Fruit fly (Drosophila melanogaster): ENCODE data around the gene Gba1b.

The Gba1b gene

dm6 chr3R:23734573-23735404, 30.2 kb downstream of the Gba1b start:
- TF ChIP-seq usp (GFP tag; optimal IDR thresholded peaks at IDR 0.05) = no peak
- TF ChIP-seq pan (optimal IDR thresholded peaks at IDR 0.05) = no peak
- no peak for TF ChIP-seq Dll (optimal IDR thresholded peaks at IDR 0.05)
- TF ChIP-seq EcR (GFP tag; optimal IDR thresholded peaks at IDR 0.05) = no peak
- TF ChIP-seq CG8478 (optimal IDR thresholded peaks at IDR 0.05) = no peak
- TF ChIP-seq psq (optimal IDR thresholded peaks at IDR 0.05) = no peak

DNA sequence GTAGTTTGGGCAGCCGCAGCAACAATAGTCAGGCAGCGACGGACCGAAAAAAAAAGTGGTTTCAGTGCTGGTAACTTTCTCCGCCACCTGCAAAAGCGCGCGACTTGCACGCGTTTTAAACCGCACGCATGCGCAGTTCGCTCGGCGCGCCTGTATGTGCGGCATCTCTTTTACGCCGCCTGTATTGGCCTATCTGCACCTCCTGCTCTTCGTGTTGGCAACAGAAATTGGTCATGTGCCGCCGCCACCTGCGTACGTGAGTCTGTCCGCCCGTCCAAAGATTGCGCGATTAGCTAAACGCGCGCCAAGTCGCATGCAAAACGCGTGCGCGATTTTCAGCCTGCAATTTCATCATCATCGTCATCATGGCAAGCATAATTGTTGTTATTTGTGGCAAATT, 31.0 kb downstream of the Gba1b start:
- TF ChIP-seq CG8478 (optimal IDR thresholded peaks at IDR 0.05) (no peak), EcR (GFP tag; optimal IDR thresholded peaks at IDR 0.05) (no peak)

- no peak for TF ChIP-seq pan (optimal IDR thresholded peaks at IDR 0.05)
- TF ChIP-seq Dll (optimal IDR thresholded peaks at IDR 0.05) = no peak
- no peak for TF ChIP-seq CG8478 (optimal IDR thresholded peaks at IDR 0.05)
- TF ChIP-seq usp (GFP tag; optimal IDR thresholded peaks at IDR 0.05) = no peak
- no peak for TF ChIP-seq psq (optimal IDR thresholded peaks at IDR 0.05)
- no peak for TF ChIP-seq EcR (GFP tag; optimal IDR thresholded peaks at IDR 0.05)
These were observed 31.8 kb downstream of the Gba1b start for dm6 chr3R:23736365-23736764.

DNA sequence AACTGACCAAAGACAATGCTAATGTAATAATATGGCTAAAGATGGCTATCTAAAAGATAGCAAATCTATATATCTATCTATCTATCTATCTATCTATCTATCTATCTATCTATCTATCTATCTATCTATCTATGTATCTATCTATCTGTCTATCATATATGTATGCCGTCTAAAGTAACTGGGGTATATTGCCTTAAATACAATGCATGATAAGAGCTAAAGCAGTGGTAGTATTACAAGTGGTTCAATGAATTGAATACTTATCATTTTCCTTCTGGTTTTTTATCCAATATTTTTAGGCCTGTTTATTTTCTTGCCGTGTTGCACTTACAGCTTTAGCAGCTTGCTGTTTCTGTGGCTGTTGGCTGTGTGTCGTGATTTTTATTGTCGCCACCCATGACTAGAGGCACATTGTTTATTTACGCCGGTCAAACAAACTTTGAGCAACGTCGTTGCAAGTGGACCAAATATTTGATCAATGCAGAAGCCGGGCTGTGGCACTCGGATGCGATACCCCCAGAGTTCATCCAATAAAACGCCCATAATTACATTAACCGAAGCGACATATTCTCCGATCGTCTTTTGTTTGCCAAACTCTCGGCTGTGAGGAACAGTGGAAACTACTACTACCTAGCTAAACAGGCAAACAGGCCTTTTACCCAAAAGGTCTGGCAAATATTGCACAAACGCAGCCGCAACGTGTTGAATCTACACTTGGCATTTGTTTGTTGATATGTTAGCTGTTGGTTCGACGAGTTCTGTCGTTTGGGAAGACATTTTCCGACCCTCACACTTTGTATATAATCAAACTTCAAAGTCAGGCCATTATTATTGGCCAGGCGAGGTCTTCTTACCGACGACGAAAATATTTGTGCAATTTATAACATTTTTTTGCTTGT, 33.3 kb downstream of the Gba1b start:
- TF ChIP-seq EcR (GFP tag; optimal IDR thresholded peaks at IDR 0.05) (no peak), psq (optimal IDR thresholded peaks at IDR 0.05) (no peak), pan (optimal IDR thresholded peaks at IDR 0.05) (no peak), Dll (optimal IDR thresholded peaks at IDR 0.05) (no peak), CG8478 (optimal IDR thresholded peaks at IDR 0.05) (no peak), usp (GFP tag; optimal IDR thresholded peaks at IDR 0.05) (no peak)

- TF ChIP-seq EcR (GFP tag; optimal IDR thresholded peaks at IDR 0.05) (no peak), Dll (optimal IDR thresholded peaks at IDR 0.05) (no peak), pan (optimal IDR thresholded peaks at IDR 0.05) (no peak), CG8478 (optimal IDR thresholded peaks at IDR 0.05) (no peak), psq (optimal IDR thresholded peaks at IDR 0.05) (no peak), usp (GFP tag; optimal IDR thresholded peaks at IDR 0.05) (no peak)
These were observed 36.4 kb downstream of the Gba1b start for dm6 chr3R:23740968-23741367.

DNA sequence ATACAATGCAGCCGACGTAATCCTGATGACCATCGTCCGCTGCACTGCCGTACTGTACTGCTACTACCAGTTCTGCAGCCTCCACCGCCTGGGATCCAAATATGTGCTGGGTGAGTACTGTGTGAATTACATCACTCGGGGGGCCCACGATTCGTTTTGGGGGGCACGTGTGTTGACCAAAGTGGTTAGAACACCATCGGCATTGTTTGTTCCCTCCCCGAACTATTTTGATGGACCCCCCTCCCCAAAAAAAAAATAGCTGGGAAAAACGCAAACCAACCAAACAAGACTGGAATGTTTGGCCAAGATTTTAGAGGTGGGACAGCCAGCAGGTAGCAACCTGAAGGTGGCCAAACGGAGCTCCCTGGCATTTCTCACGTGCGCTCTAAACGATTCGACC, 42.8 kb downstream of the Gba1b start:
- no peak for TF ChIP-seq CG8478 (optimal IDR thresholded peaks at IDR 0.05)
- no peak for TF ChIP-seq psq (optimal IDR thresholded peaks at IDR 0.05)
- TF ChIP-seq pan (optimal IDR thresholded peaks at IDR 0.05) = no peak
- TF ChIP-seq usp (GFP tag; optimal IDR thresholded peaks at IDR 0.05) = no peak
- no peak for TF ChIP-seq EcR (GFP tag; optimal IDR thresholded peaks at IDR 0.05)
- TF ChIP-seq Dll (optimal IDR thresholded peaks at IDR 0.05) = no peak

DNA sequence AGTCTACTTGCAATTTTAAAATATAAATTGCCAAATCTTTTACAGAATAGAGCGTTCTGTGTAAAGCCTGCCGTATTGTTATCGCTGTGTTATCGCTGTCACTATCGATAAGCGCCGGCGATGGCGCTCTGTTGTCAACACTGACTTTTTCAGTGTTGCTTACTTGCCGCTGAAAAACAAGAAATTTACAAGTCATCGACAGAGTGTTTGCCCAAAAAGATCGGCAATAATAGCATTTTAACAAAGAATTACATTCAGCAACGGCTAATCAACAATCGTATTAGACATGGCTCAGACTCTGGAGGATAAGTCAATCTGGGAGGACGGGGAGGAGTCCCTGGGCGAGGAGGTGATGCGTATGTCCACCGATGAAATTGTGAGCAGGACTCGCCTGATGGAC, 48.1 kb downstream of the Gba1b start, which contains the start of the genes RanBP3 and Rpt5:
Gene RanBP3 (minus strand): TSS at position 107 of the 400 bp plus-strand sequence.
Gene Rpt5 (plus strand): TSS at position 149 of the 400 bp plus-strand sequence.
- no peak for TF ChIP-seq psq (optimal IDR thresholded peaks at IDR 0.05)
- TF ChIP-seq pan (optimal IDR thresholded peaks at IDR 0.05) = no peak
- TF ChIP-seq CG8478 (optimal IDR thresholded peaks at IDR 0.05) = no peak
- no peak for TF ChIP-seq Dll (optimal IDR thresholded peaks at IDR 0.05)
- no peak for TF ChIP-seq EcR (GFP tag; optimal IDR thresholded peaks at IDR 0.05)
- no peak for TF ChIP-seq usp (GFP tag; optimal IDR thresholded peaks at IDR 0.05)
